Fruit fly (Drosophila melanogaster): ENCODE results near the gene CG13965.

DNA sequence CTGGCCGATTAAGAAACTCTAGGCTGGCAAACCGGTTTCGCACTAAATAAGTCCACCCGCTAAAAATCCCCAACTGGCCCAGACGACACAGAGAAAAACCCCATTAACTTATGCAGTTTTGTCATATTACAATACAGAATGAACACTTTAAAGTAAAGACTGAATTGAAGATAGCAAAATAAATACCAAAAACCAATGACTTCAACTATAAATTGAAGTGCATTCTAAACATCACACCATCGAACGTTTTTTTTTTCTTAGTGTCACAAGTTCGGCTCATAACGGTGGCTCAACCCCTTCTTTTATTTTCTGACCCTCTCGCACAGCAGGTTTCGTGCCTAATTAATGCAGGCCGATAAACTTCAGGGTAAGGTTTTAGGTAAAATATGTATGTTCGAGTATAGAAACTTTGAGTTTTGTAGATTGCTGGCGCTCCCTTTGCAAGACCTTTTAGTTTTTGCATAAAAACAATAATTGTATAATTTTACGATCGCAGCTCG, 20.8 kb downstream of the CG13965 start:
- TF ChIP-seq CG8478 (optimal IDR thresholded peaks at IDR 0.05) (no peak), CTCF (optimal IDR thresholded peaks at IDR 0.05) (no peak)
